Worm (Caenorhabditis elegans) whole organism, midembryonic: ENCODE data around the gene spp-30.

Source experiments
- T22C8.4 ChIP-seq: fragments of 200-800 bp; sonication (Bioruptor generic); IDR thresholded peaks from 2 replicates; pipeline ENCODE4 v1.3.6; 2022; ENCODE audit warnings: missing genetic modification characterization, missing compliant biosample characterization
- cog-1 ChIP-seq: sonication (generic microtip); optimal IDR thresholded peaks from 2 replicates; lab custom pipeline; 2016; ENCODE audit warnings: missing genetic modification characterization, missing compliant biosample characterization
- flt-1 ChIP-seq: fragments of 200-800 bp; sonication (Bioruptor generic); IDR thresholded peaks from 2 replicates; pipeline ENCODE4 v1.3.6; 2022; ENCODE audit warnings: missing genetic modification characterization, missing compliant biosample characterization
- klf-2 ChIP-seq: fragments of 200-800 bp; sonication (Bioruptor generic); conservative IDR thresholded peaks from 2 replicates; pipeline ENCODE4 v1.3.6; 2022; ENCODE audit warnings: missing genetic modification reagents, missing genetic modification characterization, missing compliant biosample characterization
- med-1 ChIP-seq: sonication (generic microtip); optimal IDR thresholded peaks from 2 replicates; lab custom pipeline; 2017; ENCODE audit warnings: missing genetic modification characterization, mild to moderate bottlenecking, missing compliant biosample characterization, antibody characterized with exemption, missing genetic modification reagents; ENCODE audit not compliant: insufficient read depth
- ref-1 ChIP-seq: fragments of 200-800 bp; sonication (Bioruptor generic); conservative IDR thresholded peaks from 2 replicates; pipeline ENCODE4 v1.3.6; 2022; ENCODE audit warnings: missing genetic modification reagents, missing genetic modification characterization, missing compliant biosample characterization
- tab-1 ChIP-seq: fragments of 200-800 bp; sonication (Bioruptor generic); IDR thresholded peaks from 2 replicates; pipeline ENCODE4 v1.3.6; 2022; ENCODE audit warnings: missing genetic modification characterization, missing compliant biosample characterization
- ztf-23 ChIP-seq: fragments of 200-800 bp; sonication (Bioruptor generic); IDR thresholded peaks from 2 replicates; pipeline ENCODE4 v1.3.6; 2022; ENCODE audit warnings: missing genetic modification reagents, missing genetic modification characterization, missing compliant biosample characterization
- ztf-29 ChIP-seq: fragments of 200-800 bp; sonication (Bioruptor generic); IDR thresholded peaks from 2 replicates; pipeline ENCODE4 v1.3.6; 2022; ENCODE audit warnings: missing genetic modification reagents, missing genetic modification characterization, missing compliant biosample characterization

ce11 chrX:11617387-11617786, 11.1 kb downstream of the spp-30 start, which contains the start of gene F52D10.4:
- TF ChIP-seq flt-1 (GFP tag; lab: Robert Waterston, UW) (no peak), ref-1 (GFP tag; lab: Robert Waterston, UW) (no peak), tab-1 (no peak), klf-2 (GFP tag; lab: Robert Waterston, UW) (no peak), ztf-23 (GFP tag; lab: Robert Waterston, UW) (no peak), med-1 (GFP tag; lab: Kevin White, UChicago) (no peak), T22C8.4 (GFP tag; lab: Robert Waterston, UW) (no peak), cog-1 (tag; lab: Kevin White, UChicago) (no peak), ztf-29 (GFP tag; lab: Robert Waterston, UW) (no peak)
